Worm (Caenorhabditis elegans) whole organism, young adult: ENCODE measurements around the gene C44H4.8.
A peak's percentile ranks its signal among the peaks of the same experiment; 100 is the strongest.

Experiments
- B0035.1 ChIP-seq: sonication (generic microtip); optimal IDR thresholded peaks from 2 replicates; lab custom pipeline; 2016; ENCODE audit warnings: missing genetic modification characterization, mild to moderate bottlenecking, missing compliant biosample characterization, missing genotype, missing genetic modification reagents
- B0261.1 ChIP-seq: sonication (generic microtip); optimal IDR thresholded peaks from 2 replicates; lab custom pipeline; 2016; ENCODE audit warnings: mild to moderate bottlenecking, missing genetic modification characterization, moderate library complexity, missing compliant biosample characterization
- F22D6.2 ChIP-seq: sonication (generic microtip); optimal IDR thresholded peaks from 2 replicates; lab custom pipeline; 2016; ENCODE audit warnings: mild to moderate bottlenecking, missing genetic modification characterization, missing compliant biosample characterization
- F23B12.7 ChIP-seq: sonication (generic microtip); optimal IDR thresholded peaks from 2 replicates; lab custom pipeline; 2017; ENCODE audit warnings: missing genetic modification characterization, mild to moderate bottlenecking, missing compliant biosample characterization, antibody characterized with exemption, moderate library complexity; ENCODE audit not compliant: insufficient read depth
- F52B5.7 ChIP-seq: sonication (generic microtip); optimal IDR thresholded peaks from 2 replicates; lab custom pipeline; 2016; ENCODE audit warnings: mild to moderate bottlenecking, missing genetic modification characterization, missing compliant biosample characterization
- F55B11.4 ChIP-seq: sonication (generic microtip); optimal IDR thresholded peaks from 2 replicates; lab custom pipeline; 2016; ENCODE audit warnings: missing compliant biosample characterization, missing genetic modification characterization, borderline replicate concordance; ENCODE audit not compliant: insufficient read depth
- K12H6.12 ChIP-seq: fragments of 200-800 bp; sonication (Bioruptor generic); optimal IDR thresholded peaks from 2 replicates; lab custom pipeline; 2018; ENCODE audit warnings: mild to moderate bottlenecking, missing genetic modification characterization, missing compliant biosample characterization
- T07F8.4 ChIP-seq: sonication (generic microtip); optimal IDR thresholded peaks from 2 replicates; lab custom pipeline; 2016; ENCODE audit warnings: mild to moderate bottlenecking, missing genetic modification characterization, moderate library complexity, missing compliant biosample characterization
- Y53F4B.3 ChIP-seq: fragments of 200-800 bp; sonication (Bioruptor generic); IDR thresholded peaks from 2 replicates; pipeline ENCODE4 v1.3.6; 2022; ENCODE audit warnings: missing genetic modification reagents, missing genetic modification characterization, missing compliant biosample characterization
- Y53G8AR.9 ChIP-seq: fragments of 200-800 bp; sonication (Bioruptor generic); conservative IDR thresholded peaks from 2 replicates; pipeline ENCODE4 v1.3.6; 2022; ENCODE audit warnings: missing genetic modification reagents, missing genetic modification characterization, missing compliant biosample characterization
- Y67H2A.10 ChIP-seq: fragments of 200-800 bp; sonication (Bioruptor generic); conservative IDR thresholded peaks from 2 replicates; pipeline ENCODE4 v1.3.6; 2022; ENCODE audit warnings: missing genetic modification reagents, missing genetic modification characterization, missing compliant biosample characterization
- attf-5 ChIP-seq: fragments of 200-800 bp; sonication (Bioruptor generic); optimal IDR thresholded peaks from 2 replicates; lab custom pipeline; 2018; ENCODE audit warnings: mild to moderate bottlenecking, missing genetic modification characterization, missing compliant biosample characterization
- bed-1 ChIP-seq: fragments of 200-800 bp; sonication (Bioruptor generic); IDR thresholded peaks from 2 replicates; pipeline ENCODE4 v1.3.6; 2022; ENCODE audit warnings: missing genetic modification reagents, missing genetic modification characterization, missing compliant biosample characterization
- ccch-3 ChIP-seq: fragments of 200-800 bp; sonication (Bioruptor generic); optimal IDR thresholded peaks from 2 replicates; lab custom pipeline; 2018; ENCODE audit warnings: mild to moderate bottlenecking, missing genetic modification characterization, missing compliant biosample characterization
- ceh-40 ChIP-seq: fragments of 200-800 bp; sonication (Bioruptor generic); IDR thresholded peaks from 2 replicates; pipeline ENCODE4 v1.3.6; 2022; ENCODE audit warnings: missing genetic modification characterization, missing compliant biosample characterization
- ceh-79 ChIP-seq: sonication (generic microtip); optimal IDR thresholded peaks from 2 replicates; lab custom pipeline; 2017; ENCODE audit warnings: mild to moderate bottlenecking, missing genetic modification characterization, missing compliant biosample characterization
- chd-7 ChIP-seq: sonication (generic microtip); optimal IDR thresholded peaks from 2 replicates; lab custom pipeline; 2016; ENCODE audit warnings: mild to moderate bottlenecking, missing genetic modification characterization, moderate library complexity, missing compliant biosample characterization
- dox-1 ChIP-seq: fragments of 200-800 bp; sonication (Bioruptor generic); IDR thresholded peaks from 2 replicates; pipeline ENCODE4 v1.3.6; 2022; ENCODE audit warnings: missing genetic modification reagents, missing genetic modification characterization, missing compliant biosample characterization
- dpff-1 ChIP-seq: sonication (generic microtip); optimal IDR thresholded peaks from 2 replicates; lab custom pipeline; 2017; ENCODE audit warnings: mild to moderate bottlenecking, missing genetic modification characterization, missing compliant biosample characterization
- dpl-1 ChIP-seq: fragments of 150-350 bp; optimal IDR thresholded peaks from 2 replicates; lab custom pipeline; 2014; ENCODE audit warnings: missing biosample characterization, missing genetic modification reagents, missing genetic modification characterization
- efl-1 ChIP-seq: fragments of 150-350 bp; optimal IDR thresholded peaks from 2 replicates; lab custom pipeline; 2014; ENCODE audit warnings: missing biosample characterization, missing genetic modification reagents, missing genetic modification characterization
- gei-17 ChIP-seq: fragments of 200-800 bp; sonication (Bioruptor generic); optimal IDR thresholded peaks from 2 replicates; lab custom pipeline; 2018; ENCODE audit warnings: mild to moderate bottlenecking, missing genetic modification characterization, missing compliant biosample characterization
- hlh-12 ChIP-seq: sonication (generic microtip); optimal IDR thresholded peaks from 2 replicates; lab custom pipeline; 2016; ENCODE audit warnings: missing genetic modification characterization, missing compliant biosample characterization
- hmg-1.2 ChIP-seq: fragments of 200-800 bp; sonication (Bioruptor generic); IDR thresholded peaks from 2 replicates; pipeline ENCODE4 v1.3.6; 2022; ENCODE audit warnings: missing genetic modification reagents, missing genetic modification characterization, missing compliant biosample characterization
- hmg-20 ChIP-seq: fragments of 200-800 bp; sonication (Bioruptor generic); IDR thresholded peaks from 2 replicates; pipeline ENCODE4 v1.3.6; 2022; ENCODE audit warnings: missing genetic modification reagents, missing genetic modification characterization, missing compliant biosample characterization
- let-607 ChIP-seq, 2 experiments: fragments of 200-800 bp in 1 of 2; sonication (Bioruptor generic) in 1 of 2; sonication (generic microtip) in 1 of 2; optimal IDR thresholded peaks; 2 replicates each; lab custom pipeline; 2016 to 2018; ENCODE audit warnings: mild to moderate bottlenecking in 2 of 2, missing compliant biosample characterization in 2 of 2, missing genetic modification characterization in 2 of 2, moderate library complexity in 2 of 2, missing genotype in 1 of 2
- lin-40 ChIP-seq: sonication (generic microtip); optimal IDR thresholded peaks from 2 replicates; lab custom pipeline; 2016; ENCODE audit warnings: missing genetic modification characterization, mild to moderate bottlenecking, missing compliant biosample characterization, missing genotype, missing genetic modification reagents
- madf-10 ChIP-seq: sonication (generic microtip); optimal IDR thresholded peaks from 2 replicates; lab custom pipeline; 2016; ENCODE audit warnings: mild to moderate bottlenecking, missing genetic modification characterization, missing compliant biosample characterization
- madf-3 ChIP-seq: fragments of 200-800 bp; sonication (Bioruptor generic); IDR thresholded peaks from 2 replicates; pipeline ENCODE4 v1.3.6; 2022; ENCODE audit warnings: missing genetic modification reagents, missing genetic modification characterization, missing compliant biosample characterization
- mcd-1 ChIP-seq: fragments of 200-800 bp; sonication (Bioruptor generic); IDR thresholded peaks from 2 replicates; pipeline ENCODE4 v1.3.6; 2022; ENCODE audit warnings: missing genetic modification reagents, missing genetic modification characterization, missing compliant biosample characterization
- mxl-1 ChIP-seq: sonication (generic microtip); optimal IDR thresholded peaks from 2 replicates; lab custom pipeline; 2016; ENCODE audit warnings: missing genetic modification characterization, missing compliant biosample characterization
- nfya-2 ChIP-seq: fragments of 200-800 bp; sonication (Bioruptor generic); IDR thresholded peaks from 2 replicates; pipeline ENCODE4 v1.3.6; 2022; ENCODE audit warnings: missing genetic modification reagents, missing genetic modification characterization, missing compliant biosample characterization
- nfyb-1 ChIP-seq: fragments of 200-800 bp; sonication (Bioruptor generic); IDR thresholded peaks from 2 replicates; pipeline ENCODE4 v1.3.6; 2022; ENCODE audit warnings: missing genetic modification reagents, missing genetic modification characterization, missing compliant biosample characterization
- nhr-27 ChIP-seq: fragments of 200-800 bp; sonication (Bioruptor generic); optimal IDR thresholded peaks from 2 replicates; lab custom pipeline; 2018; ENCODE audit warnings: mild to moderate bottlenecking, missing genetic modification characterization, moderate library complexity, missing compliant biosample characterization
- nhr-80 ChIP-seq: sonication (generic microtip); optimal IDR thresholded peaks from 2 replicates; lab custom pipeline; 2016; ENCODE audit warnings: missing genetic modification characterization, missing compliant biosample characterization
- pbrm-1 ChIP-seq: fragments of 200-800 bp; sonication (Bioruptor generic); IDR thresholded peaks from 2 replicates; pipeline ENCODE4 v1.3.6; 2022; ENCODE audit warnings: missing genetic modification reagents, missing genetic modification characterization, missing compliant biosample characterization
- pha-4 ChIP-seq: fragments of 150-350 bp; sonication (generic microtip); optimal IDR thresholded peaks from 2 replicates; lab custom pipeline; 2014; ENCODE audit warnings: missing biosample characterization, missing genetic modification reagents, missing genetic modification characterization
- rcor-1 ChIP-seq: fragments of 200-800 bp; sonication (Bioruptor generic); IDR thresholded peaks from 2 replicates; pipeline ENCODE4 v1.3.6; 2022; ENCODE audit warnings: missing genetic modification reagents, missing genetic modification characterization, missing compliant biosample characterization
- rec-8 ChIP-seq, 2 experiments: sonication (generic microtip); optimal IDR thresholded peaks; 2 replicates each; lab custom pipeline; 2016; ENCODE audit warnings: mild to moderate bottlenecking in 2 of 2, missing genetic modification characterization in 2 of 2, missing genetic modification reagents in 2 of 2, missing genotype in 2 of 2, missing biosample characterization in 1 of 2, missing compliant biosample characterization in 1 of 2, moderate library complexity in 1 of 2
- snpc-1.3 ChIP-seq: sonication (generic microtip); optimal IDR thresholded peaks from 2 replicates; lab custom pipeline; 2017; ENCODE audit warnings: missing genetic modification characterization, mild to moderate bottlenecking, missing compliant biosample characterization, antibody characterized with exemption, moderate library complexity, missing genotype, missing genetic modification reagents; ENCODE audit not compliant: insufficient read depth
- sptf-2 ChIP-seq: fragments of 200-800 bp; sonication (Bioruptor generic); optimal IDR thresholded peaks from 2 replicates; lab custom pipeline; 2018; ENCODE audit warnings: mild to moderate bottlenecking, missing genetic modification characterization, missing compliant biosample characterization
- tbx-9 ChIP-seq: sonication (generic microtip); optimal IDR thresholded peaks from 2 replicates; lab custom pipeline; 2016; ENCODE audit warnings: borderline replicate concordance, missing genetic modification characterization, inconsistent platforms, missing compliant biosample characterization
- xnd-1 ChIP-seq: sonication (generic microtip); optimal IDR thresholded peaks from 2 replicates; lab custom pipeline; 2016; ENCODE audit warnings: missing genotype, missing genetic modification reagents, missing genetic modification characterization, missing compliant biosample characterization
- zfh-2 ChIP-seq: fragments of 200-800 bp; sonication (Bioruptor generic); conservative IDR thresholded peaks from 2 replicates; pipeline ENCODE4 v1.3.6; 2022; ENCODE audit warnings: missing genetic modification reagents, missing genetic modification characterization, missing compliant biosample characterization
- ztf-18 ChIP-seq: sonication (generic microtip); optimal IDR thresholded peaks from 2 replicates; lab custom pipeline; 2016; ENCODE audit warnings: missing genotype, mild to moderate bottlenecking, missing genetic modification characterization, missing compliant biosample characterization
- ztf-22 ChIP-seq: fragments of 200-800 bp; sonication (Bioruptor generic); optimal IDR thresholded peaks from 2 replicates; lab custom pipeline; 2018; ENCODE audit warnings: mild to moderate bottlenecking, missing genetic modification characterization, moderate library complexity, missing compliant biosample characterization
- ztf-25 ChIP-seq: fragments of 200-800 bp; sonication (Bioruptor generic); IDR thresholded peaks from 2 replicates; pipeline ENCODE4 v1.3.6; 2022; ENCODE audit warnings: missing genetic modification reagents, missing genetic modification characterization, missing compliant biosample characterization
- ztf-6 ChIP-seq: fragments of 200-800 bp; sonication (Bioruptor generic); IDR thresholded peaks from 2 replicates; pipeline ENCODE4 v1.3.6; 2022; ENCODE audit warnings: missing genetic modification reagents, missing genetic modification characterization, missing compliant biosample characterization

Gene C44H4.8

ce11 chrX:14589051-14589736 is 5.7 kb upstream of the C44H4.8 start, which contains the start of the genes C44H4.4 and tap-1:
C44H4.4 (minus strand) TSS chrX:14589101.
tap-1 (plus strand) TSS chrX:14589624.
- TF ChIP-seq sptf-2 (GFP tag; lab: Kevin White, UChicago) (no peak), F52B5.7 (tag; lab: Kevin White, UChicago) (no peak), ztf-6 (GFP tag; lab: Robert Waterston, UW) (no peak), F23B12.7 (tag; lab: Kevin White, UChicago) (peak; percentile 47), pbrm-1 (GFP tag; lab: Robert Waterston, UW) (no peak), K12H6.12 (tag; lab: Kevin White, UChicago) (no peak), pha-4 (tag; lab: Kevin White, UChicago) (no peak), B0261.1 (tag; lab: Kevin White, UChicago) (no peak), chd-7 (no peak), madf-3 (GFP tag; lab: Robert Waterston, UW) (no peak), Y53F4B.3 (GFP tag; lab: Robert Waterston, UW) (no peak), T07F8.4 (tag; lab: Kevin White, UChicago) (no peak), ceh-40 (GFP tag; lab: Robert Waterston, UW) (no peak), attf-5 (GFP tag; lab: Kevin White, UChicago) (peak; percentile 38), rec-8 (tag; optimal IDR thresholded peaks at IDR 0.05; lab: Kevin White, UChicago) (no peak), tbx-9 (tag; lab: Kevin White, UChicago) (no peak), lin-40 (no peak), B0035.1 (tag; lab: Kevin White, UChicago) (no peak), hmg-20 (GFP tag; lab: Robert Waterston, UW) (no peak), ztf-25 (GFP tag; lab: Robert Waterston, UW) (no peak), ceh-79 (tag; lab: Kevin White, UChicago) (no peak), let-607 (tag; optimal IDR thresholded peaks at IDR 0.05; lab: Kevin White, UChicago) (peak in 1 of 2 experiments; percentile 46), ztf-18 (no peak), xnd-1 (tag; lab: Kevin White, UChicago) (no peak), F22D6.2 (no peak), dpff-1 (tag; lab: Kevin White, UChicago) (no peak), F55B11.4 (tag; lab: Kevin White, UChicago) (no peak), snpc-1.3 (no peak), efl-1 (GFP tag; lab: Kevin White, UChicago) (no peak), rcor-1 (GFP tag; lab: Robert Waterston, UW) (no peak), gei-17 (GFP tag; lab: Kevin White, UChicago) (no peak), Y53G8AR.9 (GFP tag; lab: Robert Waterston, UW) (no peak), hlh-12 (tag; lab: Kevin White, UChicago) (no peak), hmg-1.2 (GFP tag; lab: Robert Waterston, UW) (no peak), ccch-3 (no peak), nfya-2 (no peak), ztf-22 (GFP tag; lab: Kevin White, UChicago) (no peak), Y67H2A.10 (GFP tag; lab: Robert Waterston, UW) (no peak), mcd-1 (GFP tag; lab: Robert Waterston, UW) (peak; percentile 67), bed-1 (no peak), nhr-27 (tag; lab: Kevin White, UChicago) (no peak), nhr-80 (tag; lab: Kevin White, UChicago) (peak; percentile 89), dox-1 (GFP tag; lab: Robert Waterston, UW) (no peak), mxl-1 (tag; lab: Kevin White, UChicago) (no peak), nfyb-1 (GFP tag; lab: Robert Waterston, UW) (no peak), madf-10 (tag; lab: Kevin White, UChicago) (peak; percentile 10), dpl-1 (GFP tag; lab: Kevin White, UChicago) (no peak), zfh-2 (no peak; the same call in 1 of the 2 replicates)
